ENCODE assay signal across 1 worm cellular context in the genomic region with DNA sequence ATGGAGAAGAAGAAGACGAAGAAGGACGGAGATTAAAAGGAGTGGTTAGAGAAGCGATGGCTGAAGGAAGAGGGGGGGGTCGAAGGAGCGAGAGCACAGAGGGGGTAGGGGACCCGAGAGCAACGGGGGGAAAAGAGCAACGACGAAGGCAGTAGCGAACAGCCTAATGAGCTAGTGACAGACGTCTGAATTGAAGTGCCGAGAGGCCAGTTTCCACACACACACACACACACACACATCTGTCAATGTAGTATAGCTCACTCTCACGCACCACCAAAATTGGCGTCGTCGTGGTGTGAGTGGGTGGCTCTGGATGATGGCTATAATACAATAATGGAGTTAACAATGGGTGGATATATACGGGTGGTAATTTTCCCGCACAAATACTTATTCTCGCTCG.
TF ChIP-seq lines count a peak whose summit lies in the region.

No protein-coding gene starts in this region.

TF ChIP-seq in whole organism, L2 larva, 48 proteins besides CTCF, POLR2A, EP300 and RAD21 (continued from another document):
- TF ChIP-seq zag-1 (tag; optimal IDR thresholded peaks at IDR 0.05; lab: Kevin White, UChicago) (peak; percentile 59), snpc-4 (tag; optimal IDR thresholded peaks at IDR 0.05; lab: Kevin White, UChicago) (no peak), unc-62 (GFP tag; optimal IDR thresholded peaks at IDR 0.05; lab: Kevin White, UChicago) (no peak), lin-11 (tag; optimal IDR thresholded peaks at IDR 0.05; lab: Kevin White, UChicago) (peak; percentile 57), sem-4 (tag; optimal IDR thresholded peaks at IDR 0.05; lab: Kevin White, UChicago) (no peak), unc-55 (GFP tag; optimal IDR thresholded peaks at IDR 0.05; lab: Kevin White, UChicago) (peak; percentile 54), fos-1 (tag; optimal IDR thresholded peaks at IDR 0.05; lab: Kevin White, UChicago) (no peak), ama-1 (optimal IDR thresholded peaks at IDR 0.05; lab: Kevin White, UChicago) (no peak), nhr-12 (tag; optimal IDR thresholded peaks at IDR 0.05; lab: Kevin White, UChicago) (no peak), unc-39 (tag; optimal IDR thresholded peaks at IDR 0.05; lab: Kevin White, UChicago) (no peak), ceh-82 (tag; optimal IDR thresholded peaks at IDR 0.05; lab: Kevin White, UChicago) (no peak), nhr-25 (tag; optimal IDR thresholded peaks at IDR 0.05; lab: Kevin White, UChicago) (no peak), peb-1 (tag; optimal IDR thresholded peaks at IDR 0.05; lab: Kevin White, UChicago) (no peak)
